Fruit fly (Drosophila melanogaster) whole organism, prepupa: ENCODE results near the gene JMJD4.

Source experiments
- CG8119 ChIP-seq: fragments of 200-800 bp; sonication (Bioruptor generic); IDR thresholded peaks from 3 replicates; pipeline ENCODE4 v1.3.6; 2022; ENCODE audit warnings: missing biosample characterization, missing genetic modification characterization
- Hr39 ChIP-seq: fragments of 200-800 bp; sonication (Bioruptor generic); optimal IDR thresholded peaks from 2 replicates; lab custom pipeline; 2016; ENCODE audit warnings: missing biosample characterization, missing genetic modification characterization
- Hr4 ChIP-seq: fragments of 200-800 bp; sonication (Bioruptor generic); optimal IDR thresholded peaks from 3 replicates; lab custom pipeline; 2016; ENCODE audit warnings: missing biosample characterization, missing genetic modification characterization
- OdsH ChIP-seq: fragments of 200-800 bp; sonication (Bioruptor generic); optimal IDR thresholded peaks from 3 replicates; lab custom pipeline; 2016; ENCODE audit warnings: missing biosample characterization, missing genetic modification characterization
- Sox14 ChIP-seq: fragments of 200-800 bp; sonication (Bioruptor generic); optimal IDR thresholded peaks from 3 replicates; lab custom pipeline; 2016; ENCODE audit warnings: missing biosample characterization, missing genetic modification characterization
- esn ChIP-seq: fragments of 200-800 bp; sonication (Bioruptor generic); optimal IDR thresholded peaks from 2 replicates; lab custom pipeline; 2016; ENCODE audit warnings: missing biosample characterization, mild to moderate bottlenecking, missing genetic modification characterization, moderate library complexity
- net ChIP-seq: fragments of 200-800 bp; sonication (Bioruptor generic); optimal IDR thresholded peaks from 3 replicates; lab custom pipeline; 2016; ENCODE audit warnings: missing biosample characterization, missing genetic modification characterization
- salr ChIP-seq, 2 experiments: fragments of 200-800 bp; sonication (Bioruptor generic); optimal IDR thresholded peaks; 3 replicates each; lab custom pipeline; 2016 to 2018; ENCODE audit warnings: missing biosample characterization in 2 of 2, missing genetic modification characterization in 2 of 2, mild to moderate bottlenecking in 1 of 2
- vri ChIP-seq: fragments of 200-800 bp; sonication (Bioruptor generic); optimal IDR thresholded peaks from 3 replicates; lab custom pipeline; 2016; ENCODE audit warnings: missing biosample characterization, mild to moderate bottlenecking, missing genetic modification characterization

DNA sequence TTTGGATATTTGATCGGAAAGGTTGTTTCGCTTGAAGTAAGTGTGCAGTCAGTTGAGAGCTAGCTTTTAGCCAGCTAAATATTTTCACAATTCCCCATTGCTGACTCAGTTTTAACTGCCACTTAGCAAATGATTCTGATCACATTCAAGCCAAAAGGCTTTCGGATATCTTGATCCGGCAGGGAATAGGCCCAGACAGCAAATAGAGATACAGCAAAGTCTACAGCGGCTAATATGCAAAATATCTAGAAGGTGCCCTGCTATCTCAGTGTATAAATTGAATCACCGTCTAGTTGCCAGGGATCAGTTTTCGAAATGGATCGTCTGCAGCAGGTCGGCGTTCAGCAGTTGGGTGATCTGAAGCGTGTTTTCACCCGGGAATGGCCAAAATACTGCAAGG is 4.5 kb downstream of the JMJD4 start, which contains the start of gene CG15155:
- TF ChIP-seq esn (GFP tag; lab: Kevin White, UChicago) (no peak), vri (GFP tag; lab: Kevin White, UChicago) (no peak), OdsH (no peak), Sox14 (GFP tag; lab: Kevin White, UChicago) (no peak), salr (GFP tag; optimal IDR thresholded peaks at IDR 0.05; lab: Kevin White, UChicago) (no peak), Hr4 (GFP tag; lab: Kevin White, UChicago) (no peak), net (GFP tag; lab: Kevin White, UChicago) (no peak), Hr39 (no peak), CG8119 (GFP tag; lab: Robert Waterston, UW) (no peak)
